Worm (Caenorhabditis elegans): Measurements from ENCODE around the gene str-115.

DNA sequence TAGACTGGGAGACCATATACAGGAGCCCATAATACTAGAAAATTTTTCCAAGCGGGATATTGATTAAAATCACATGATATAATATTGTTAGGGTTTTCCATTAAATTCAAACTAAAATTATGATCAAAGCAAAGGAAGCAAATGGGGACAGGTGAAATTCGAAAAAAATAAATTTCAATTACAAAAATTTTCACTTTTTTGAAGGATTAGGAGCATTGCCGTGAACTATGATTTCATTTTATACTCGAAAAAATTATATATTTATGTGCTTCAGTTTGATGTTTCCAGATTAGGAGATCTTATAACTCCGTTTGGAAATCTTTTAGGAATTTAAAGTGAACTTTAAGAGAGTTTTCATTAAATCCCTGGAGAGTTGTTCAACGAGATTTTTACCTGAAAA lies 8.3 kb upstream of the str-115 start, which contains the start of gene F07B10.7:
- TF ChIP-seq dpl-1 (GFP tag; optimal IDR thresholded peaks at IDR 0.05) (no peak), nhr-90 (tag; optimal IDR thresholded peaks at IDR 0.05) (no peak), mes-4 (tag; optimal IDR thresholded peaks at IDR 0.05) (no peak)

All from whole organism, young adult.